Worm (Caenorhabditis elegans) whole organism, L4 larva: ENCODE results near the gene C45B11.5.

Experiments
- F49E8.2 ChIP-seq: sonication (generic microtip); optimal IDR thresholded peaks from 2 replicates; lab custom pipeline; 2016; ENCODE audit warnings: missing compliant biosample characterization, mild to moderate bottlenecking, missing genetic modification characterization, borderline replicate concordance
- T20F7.1 ChIP-seq: fragments of 200-800 bp; sonication (Bioruptor generic); optimal IDR thresholded peaks from 2 replicates; lab custom pipeline; 2018; ENCODE audit warnings: mild to moderate bottlenecking, missing genetic modification characterization, missing compliant biosample characterization
- Y48G9A.11 ChIP-seq: fragments of 200-800 bp; sonication (Bioruptor generic); IDR thresholded peaks from 2 replicates; pipeline ENCODE4 v1.3.6; 2022; ENCODE audit warnings: missing genetic modification reagents, missing genetic modification characterization, missing compliant biosample characterization
- Y75B8A.6 ChIP-seq: fragments of 200-800 bp; sonication (Bioruptor generic); IDR thresholded peaks from 2 replicates; pipeline ENCODE4 v1.3.6; 2022; ENCODE audit warnings: missing genetic modification reagents, missing genetic modification characterization, missing compliant biosample characterization
- aha-1 ChIP-seq: fragments of 150-350 bp; peaks from one replicate; lab custom pipeline; 2014; ENCODE audit warnings: missing biosample characterization, missing genetic modification characterization
- ama-1 ChIP-seq: fragments of 150-350 bp; optimal IDR thresholded peaks from 2 replicates; lab custom pipeline; 2014; ENCODE audit warnings: inconsistent platforms, mixed read lengths
- arid-1 ChIP-seq: fragments of 200-800 bp; sonication (Bioruptor generic); conservative IDR thresholded peaks from 2 replicates; pipeline ENCODE4 v1.3.6; 2022; ENCODE audit warnings: missing genetic modification reagents, missing genetic modification characterization, missing compliant biosample characterization
- ceh-28 ChIP-seq: fragments of 150-350 bp; optimal IDR thresholded peaks from 2 replicates; lab custom pipeline; 2014; ENCODE audit warnings: missing biosample characterization, missing genetic modification reagents, missing genetic modification characterization
- ctbp-1 ChIP-seq: fragments of 200-800 bp; sonication (Bioruptor generic); IDR thresholded peaks from 2 replicates; pipeline ENCODE4 v1.3.6; 2022; ENCODE audit warnings: missing genetic modification reagents, missing genetic modification characterization, missing compliant biosample characterization
- daf-16 ChIP-seq, 3 experiments: sonication (generic microtip); optimal IDR thresholded peaks; 2 replicates each; lab custom pipeline; 2016 to 2017; ENCODE audit warnings: missing genetic modification characterization in 3 of 3, missing genetic modification reagents in 3 of 3, mild to moderate bottlenecking in 2 of 3, missing compliant biosample characterization in 2 of 3, missing biosample characterization in 1 of 3, moderate library complexity in 1 of 3
- daf-19 ChIP-seq: fragments of 200-800 bp; sonication (Bioruptor generic); conservative IDR thresholded peaks from 2 replicates; pipeline ENCODE4 v1.3.6; 2022; ENCODE audit warnings: missing genetic modification characterization, missing compliant biosample characterization
- daf-8 ChIP-seq: fragments of 200-800 bp; sonication (Bioruptor generic); IDR thresholded peaks from 2 replicates; pipeline ENCODE4 v1.3.6; 2022; ENCODE audit warnings: missing genetic modification characterization, missing compliant biosample characterization
- dmd-6 ChIP-seq: fragments of 200-800 bp; sonication (Bioruptor generic); IDR thresholded peaks from 2 replicates; pipeline ENCODE4 v1.3.6; 2022; ENCODE audit warnings: missing genetic modification reagents, missing genetic modification characterization, missing compliant biosample characterization
- dmd-9 ChIP-seq: fragments of 200-800 bp; sonication (Bioruptor generic); IDR thresholded peaks from 2 replicates; pipeline ENCODE4 v1.3.6; 2022; ENCODE audit warnings: missing genetic modification reagents, missing genetic modification characterization, missing compliant biosample characterization
- dpl-1 ChIP-seq: fragments of 150-350 bp; optimal IDR thresholded peaks from 2 replicates; lab custom pipeline; 2014; ENCODE audit warnings: missing biosample characterization, missing genetic modification reagents, missing genetic modification characterization
- duxl-1 ChIP-seq: sonication (generic microtip); optimal IDR thresholded peaks from 2 replicates; lab custom pipeline; 2016; ENCODE audit warnings: mild to moderate bottlenecking, missing genetic modification characterization, moderate library complexity, missing compliant biosample characterization; ENCODE audit not compliant: poor library complexity
- egl-27 ChIP-seq: sonication (generic microtip); optimal IDR thresholded peaks from 3 replicates; lab custom pipeline; 2017; ENCODE audit warnings: missing biosample characterization, missing genetic modification reagents, missing genetic modification characterization
- hlh-30 ChIP-seq: sonication (generic microtip); optimal IDR thresholded peaks from 2 replicates; lab custom pipeline; 2017; ENCODE audit warnings: antibody characterized with exemption, mild to moderate bottlenecking, missing genetic modification characterization, missing compliant biosample characterization; ENCODE audit not compliant: insufficient read depth
- hmg-1.1 ChIP-seq: fragments of 200-800 bp; sonication (Bioruptor generic); IDR thresholded peaks from 2 replicates; pipeline ENCODE4 v1.3.6; 2022; ENCODE audit warnings: missing genetic modification reagents, missing genetic modification characterization, missing compliant biosample characterization
- lin-15B ChIP-seq: fragments of 150-350 bp; sonication (generic microtip); optimal IDR thresholded peaks from 3 replicates; lab custom pipeline; 2014; ENCODE audit warnings: missing biosample characterization, missing genetic modification characterization
- lin-29 ChIP-seq: fragments of 200-800 bp; sonication (Bioruptor generic); IDR thresholded peaks from 2 replicates; pipeline ENCODE4 v1.3.6; 2022; ENCODE audit warnings: missing genetic modification reagents, missing genetic modification characterization, missing compliant biosample characterization
- lin-39 ChIP-seq: fragments of 150-350 bp; optimal IDR thresholded peaks from 2 replicates; lab custom pipeline; 2014; ENCODE audit warnings: missing biosample characterization, missing genetic modification reagents, missing genetic modification characterization
- madf-9 ChIP-seq: fragments of 200-800 bp; sonication (Bioruptor generic); conservative IDR thresholded peaks from 2 replicates; pipeline ENCODE4 v1.3.6; 2022; ENCODE audit warnings: missing genetic modification reagents, missing genetic modification characterization, missing compliant biosample characterization
- mdt-29 ChIP-seq: fragments of 200-800 bp; sonication (Bioruptor generic); IDR thresholded peaks from 2 replicates; pipeline ENCODE4 v1.3.6; 2022; ENCODE audit warnings: missing genetic modification reagents, missing genetic modification characterization, missing compliant biosample characterization
- mep-1 ChIP-seq: fragments of 150-350 bp; sonication (generic microtip); optimal IDR thresholded peaks from 3 replicates; lab custom pipeline; 2014; ENCODE audit warnings: missing biosample characterization, missing genetic modification characterization
- mes-2 ChIP-seq: sonication (generic microtip); optimal IDR thresholded peaks from 2 replicates; lab custom pipeline; 2016; ENCODE audit warnings: missing genotype, mild to moderate bottlenecking, missing genetic modification characterization, missing compliant biosample characterization; ENCODE audit not compliant: poor library complexity, severe bottlenecking
- mxl-3 ChIP-seq: fragments of 200-800 bp; sonication (Bioruptor generic); optimal IDR thresholded peaks from 2 replicates; lab custom pipeline; 2018; ENCODE audit warnings: mild to moderate bottlenecking, missing genetic modification characterization, missing compliant biosample characterization
- nhr-102 ChIP-seq: sonication (generic microtip); optimal IDR thresholded peaks from 2 replicates; lab custom pipeline; 2016; ENCODE audit warnings: mild to moderate bottlenecking, missing genetic modification characterization, moderate library complexity, missing compliant biosample characterization
- nhr-11 ChIP-seq: fragments of 150-350 bp; optimal IDR thresholded peaks from 2 replicates; lab custom pipeline; 2014; ENCODE audit warnings: missing biosample characterization, missing genetic modification characterization
- nhr-28 ChIP-seq: fragments of 150-350 bp; optimal IDR thresholded peaks from 2 replicates; lab custom pipeline; 2014; ENCODE audit warnings: missing biosample characterization, missing genetic modification characterization
- nhr-42 ChIP-seq: fragments of 200-800 bp; sonication (Bioruptor generic); IDR thresholded peaks from 2 replicates; pipeline ENCODE4 v1.3.6; 2022; ENCODE audit warnings: missing genetic modification characterization, missing compliant biosample characterization
- nhr-48 ChIP-seq: sonication (generic microtip); optimal IDR thresholded peaks from 2 replicates; lab custom pipeline; 2016; ENCODE audit warnings: mild to moderate bottlenecking, missing genetic modification characterization, missing compliant biosample characterization
- nhr-6 ChIP-seq: fragments of 150-350 bp; optimal IDR thresholded peaks from 2 replicates; lab custom pipeline; 2014; ENCODE audit warnings: missing biosample characterization, missing genetic modification characterization
- snpc-1.2 ChIP-seq: fragments of 200-800 bp; sonication (Bioruptor generic); IDR thresholded peaks from 2 replicates; pipeline ENCODE4 v1.3.6; 2022; ENCODE audit warnings: missing genetic modification reagents, missing genetic modification characterization, missing compliant biosample characterization
- spr-1 ChIP-seq: sonication (generic microtip); optimal IDR thresholded peaks from 2 replicates; lab custom pipeline; 2016; ENCODE audit warnings: mild to moderate bottlenecking, missing genetic modification characterization, missing compliant biosample characterization
- spr-3 ChIP-seq: fragments of 200-800 bp; sonication (Bioruptor generic); optimal IDR thresholded peaks from 2 replicates; lab custom pipeline; 2018; ENCODE audit warnings: mild to moderate bottlenecking, missing genetic modification characterization, missing compliant biosample characterization
- unc-39 ChIP-seq: sonication (generic microtip); optimal IDR thresholded peaks from 2 replicates; lab custom pipeline; 2017; ENCODE audit warnings: missing biosample characterization, missing genetic modification characterization
- unc-62 ChIP-seq, 3 experiments: fragments of 150-350 bp in 1 of 3; sonication (generic microtip); optimal IDR thresholded peaks in 2 of 3; peaks in 1 of 3; 1 replicate in 1 of 3; 2 replicates in 2 of 3; lab custom pipeline; 2014 to 2017; ENCODE audit warnings: missing biosample characterization in 3 of 3, missing genetic modification characterization in 3 of 3, missing genetic modification reagents in 3 of 3, missing genotype in 1 of 3
- zfp-3 ChIP-seq: fragments of 200-800 bp; sonication (Bioruptor generic); conservative IDR thresholded peaks from 2 replicates; pipeline ENCODE4 v1.3.6; 2022; ENCODE audit warnings: missing genetic modification reagents, missing genetic modification characterization, missing compliant biosample characterization
- ztf-7 ChIP-seq: fragments of 150-350 bp; optimal IDR thresholded peaks from 2 replicates; lab custom pipeline; 2014; ENCODE audit warnings: missing biosample characterization, missing genetic modification characterization

The C45B11.5 gene

ce11 chrV:11014758-11015157, 26.8 kb upstream of the C45B11.5 start (continued):
- TF ChIP-seq ctbp-1 (GFP tag; lab: Robert Waterston, UW) (no peak), nhr-48 (tag; lab: Kevin White, UChicago) (no peak), lin-29 (GFP tag; lab: Robert Waterston, UW) (no peak), egl-27 (tag; lab: Kevin White, UChicago) (no peak)

- TF ChIP-seq nhr-28 (tag; lab: Kevin White, UChicago): peak; percentile 69
- TF ChIP-seq spr-3: no peak
Measured at ce11 chrV:11016846-11017553, 24.6 kb upstream of the C45B11.5 start.

- TF ChIP-seq lin-39 (tag; lab: Kevin White, UChicago): no peak
- TF ChIP-seq ctbp-1 (GFP tag; lab: Robert Waterston, UW): no peak
- no peak for TF ChIP-seq dmd-9 (GFP tag; lab: Robert Waterston, UW)
- no peak for TF ChIP-seq unc-39 (tag; lab: Kevin White, UChicago)
- TF ChIP-seq aha-1: peak; percentile 86
- TF ChIP-seq egl-27 (tag; lab: Kevin White, UChicago): no peak
- TF ChIP-seq, all 104 proteins: peak for 1
Measured at ce11 chrV:11022817-11023216, 18.8 kb upstream of the C45B11.5 start, which contains the start of the genes C13G3.12 and hot-6. TSS of gene C13G3.12 (minus strand) at chrV:11022917. TSS of gene hot-6 (minus strand) at chrV:11022937.

ce11 chrV:11027740-11028139, 13.9 kb upstream of the C45B11.5 start:
- no peak for TF ChIP-seq unc-39 (tag; lab: Kevin White, UChicago)
- no peak for TF ChIP-seq spr-1 (tag; lab: Kevin White, UChicago)
- TF ChIP-seq unc-62 (GFP tag; optimal IDR thresholded peaks at IDR 0.05 in 1 of 2; lab: Kevin White, UChicago): peak in 1 of 2 experiments; percentile 60
- TF ChIP-seq unc-62 (tag; optimal IDR thresholded peaks at IDR 0.05; lab: Kevin White, UChicago): no peak
- no peak for TF ChIP-seq Y48G9A.11
- peak; percentile 92 for TF ChIP-seq aha-1
- no peak for TF ChIP-seq nhr-42 (GFP tag; lab: Robert Waterston, UW)
- no peak for TF ChIP-seq zfp-3 (GFP tag; lab: Robert Waterston, UW)
- no peak for TF ChIP-seq nhr-11 (tag; lab: Kevin White, UChicago)
- TF ChIP-seq ceh-28: no peak
- no peak for TF ChIP-seq arid-1
- TF ChIP-seq mxl-3 (GFP tag; lab: Kevin White, UChicago): no peak
- TF ChIP-seq, all 104 proteins: peak for 2

ce11 chrV:11029309-11029708, 12.3 kb upstream of the C45B11.5 start:
- TF ChIP-seq daf-19 (GFP tag; lab: Robert Waterston, UW): no peak
- no peak for TF ChIP-seq ama-1
- no peak for TF ChIP-seq lin-15B (tag; lab: Kevin White, UChicago)
- TF ChIP-seq hlh-30 (tag; lab: Kevin White, UChicago): peak; percentile 14
- TF ChIP-seq lin-39 (tag; lab: Kevin White, UChicago): no peak
- peak; percentile 46 for TF ChIP-seq nhr-6 (tag; lab: Kevin White, UChicago)
- TF ChIP-seq daf-8 (GFP tag; lab: Robert Waterston, UW): no peak
- peak; percentile 68 for TF ChIP-seq duxl-1
- no peak for TF ChIP-seq ceh-28
- TF ChIP-seq dpl-1 (GFP tag; lab: Kevin White, UChicago): peak; percentile 95
- TF ChIP-seq mes-2 (tag; lab: Kevin White, UChicago): peak; percentile 97
- TF ChIP-seq dmd-9 (GFP tag; lab: Robert Waterston, UW): peak; percentile 69
- 0 out of 2 replicates have a peak, but pooled peaks have one; percentile 17 for TF ChIP-seq madf-9 (GFP tag; lab: Robert Waterston, UW)
- TF ChIP-seq snpc-1.2: no peak
- TF ChIP-seq dmd-6 (GFP tag; lab: Robert Waterston, UW): no peak; the same call in 1 of the 2 replicates
- TF ChIP-seq T20F7.1 (GFP tag; lab: Kevin White, UChicago): peak; percentile 42
- TF ChIP-seq F49E8.2 (tag; lab: Kevin White, UChicago): peak; percentile 27
- TF ChIP-seq Y75B8A.6 (GFP tag; lab: Robert Waterston, UW): no peak
- no peak for TF ChIP-seq mdt-29 (GFP tag; lab: Robert Waterston, UW)
- no peak for TF ChIP-seq daf-16 (GFP tag; optimal IDR thresholded peaks at IDR 0.05; lab: Kevin White, UChicago)
- peak; percentile 29 for TF ChIP-seq daf-16 (tag; optimal IDR thresholded peaks at IDR 0.05; lab: Kevin White, UChicago)
- TF ChIP-seq zfp-3 (GFP tag; lab: Robert Waterston, UW): 0 out of 2 replicates have a peak, but pooled peaks have one; percentile 49
- TF ChIP-seq nhr-102 (tag; lab: Kevin White, UChicago): no peak
- no peak for TF ChIP-seq ztf-7
- no peak for TF ChIP-seq hmg-1.1 (GFP tag; lab: Robert Waterston, UW)
- TF ChIP-seq mep-1 (tag; lab: Kevin White, UChicago): peak; percentile 24
- peak; percentile 6 for TF ChIP-seq mxl-3 (GFP tag; lab: Kevin White, UChicago)
